Worm (Caenorhabditis elegans) whole organism, L1 larva: ENCODE data around the gene ldh-1.

Experiments used
- C04F5.9 ChIP-seq: sonication (generic microtip); optimal IDR thresholded peaks from 2 replicates; lab custom pipeline; 2016; ENCODE audit warnings: missing genetic modification characterization, missing compliant biosample characterization
- C16A3.4 ChIP-seq: fragments of 150-350 bp; optimal IDR thresholded peaks from 2 replicates; lab custom pipeline; 2014; ENCODE audit warnings: missing biosample characterization, missing genetic modification characterization
- C34B4.2 ChIP-seq: sonication (generic microtip); optimal IDR thresholded peaks from 2 replicates; lab custom pipeline; 2017; ENCODE audit warnings: mild to moderate bottlenecking, missing genetic modification characterization, missing compliant biosample characterization
- F16B12.6 ChIP-seq: fragments of 150-350 bp; optimal IDR thresholded peaks from 2 replicates; lab custom pipeline; 2014; ENCODE audit warnings: missing biosample characterization, missing genetic modification characterization
- Y116A8C.19 ChIP-seq: sonication (generic microtip); optimal IDR thresholded peaks from 2 replicates; lab custom pipeline; 2016; ENCODE audit warnings: missing compliant biosample characterization, missing genetic modification characterization, borderline replicate concordance
- aha-1 ChIP-seq: fragments of 150-350 bp; optimal IDR thresholded peaks from 2 replicates; lab custom pipeline; 2014; ENCODE audit warnings: missing biosample characterization, missing genetic modification characterization
- blmp-1 ChIP-seq: fragments of 150-350 bp; optimal IDR thresholded peaks from 2 replicates; lab custom pipeline; 2014; ENCODE audit warnings: missing biosample characterization, missing genetic modification characterization
- ceh-63 ChIP-seq: fragments of 200-800 bp; sonication (Bioruptor generic); optimal IDR thresholded peaks from 2 replicates; lab custom pipeline; 2018; ENCODE audit warnings: mild to moderate bottlenecking, missing genetic modification characterization, missing compliant biosample characterization
- ceh-82 ChIP-seq, 3 experiments: fragments of 150-350 bp in 1 of 3; sonication (generic microtip) in 2 of 3; optimal IDR thresholded peaks; 2 replicates each; lab custom pipeline; 2014 to 2017; ENCODE audit warnings: missing biosample characterization in 3 of 3, missing genetic modification characterization in 3 of 3
- ceh-90 ChIP-seq: sonication (generic microtip); optimal IDR thresholded peaks from 2 replicates; lab custom pipeline; 2016; ENCODE audit warnings: missing genetic modification characterization, missing compliant biosample characterization
- egl-13 ChIP-seq: sonication (generic microtip); optimal IDR thresholded peaks from 2 replicates; lab custom pipeline; 2016; ENCODE audit warnings: missing genotype, missing genetic modification reagents, missing genetic modification characterization, missing compliant biosample characterization
- elt-2 ChIP-seq: sonication (generic microtip); optimal IDR thresholded peaks from 2 replicates; lab custom pipeline; 2016; ENCODE audit warnings: missing genetic modification characterization, mild to moderate bottlenecking, inconsistent platforms, missing compliant biosample characterization, missing genetic modification reagents
- elt-3 ChIP-seq, 6 experiments: fragments of 150-350 bp in 1 of 6; sonication (generic microtip); optimal IDR thresholded peaks; 2 replicates each; lab custom pipeline; 2017 to 2018; ENCODE audit warnings: missing biosample characterization in 6 of 6, missing genetic modification characterization in 6 of 6, inconsistent platforms in 1 of 6
- ets-5 ChIP-seq: fragments of 200-800 bp; sonication (Bioruptor generic); IDR thresholded peaks from 2 replicates; pipeline ENCODE4 v1.3.6; 2022; ENCODE audit warnings: missing genetic modification characterization, missing compliant biosample characterization
- fkh-4 ChIP-seq: sonication (generic microtip); optimal IDR thresholded peaks from 2 replicates; lab custom pipeline; 2016; ENCODE audit warnings: missing compliant biosample characterization, missing genetic modification characterization, borderline replicate concordance
- fkh-8 ChIP-seq: sonication (generic microtip); optimal IDR thresholded peaks from 2 replicates; lab custom pipeline; 2016; ENCODE audit warnings: mild to moderate bottlenecking, missing genetic modification characterization, missing compliant biosample characterization
- fos-1 ChIP-seq: fragments of 150-350 bp; optimal IDR thresholded peaks from 2 replicates; lab custom pipeline; 2014; ENCODE audit warnings: missing biosample characterization, missing genetic modification characterization
- hlh-17 ChIP-seq: fragments of 200-800 bp; sonication (Bioruptor generic); optimal IDR thresholded peaks from 2 replicates; lab custom pipeline; 2018; ENCODE audit warnings: missing genetic modification characterization, mild to moderate bottlenecking, missing compliant biosample characterization, moderate library complexity, borderline replicate concordance
- hlh-4 ChIP-seq: sonication (generic microtip); optimal IDR thresholded peaks from 2 replicates; lab custom pipeline; 2016; ENCODE audit warnings: mild to moderate bottlenecking, missing genetic modification characterization, missing compliant biosample characterization
- hpl-2 ChIP-seq: fragments of 150-350 bp; optimal IDR thresholded peaks from 2 replicates; lab custom pipeline; 2014; ENCODE audit warnings: missing biosample characterization, missing genetic modification reagents, missing genetic modification characterization
- isw-1 ChIP-seq: fragments of 200-800 bp; sonication (Bioruptor generic); IDR thresholded peaks from 2 replicates; pipeline ENCODE4 v1.3.6; 2022; ENCODE audit warnings: missing genetic modification characterization, missing compliant biosample characterization
- jun-1 ChIP-seq: fragments of 150-350 bp; optimal IDR thresholded peaks from 2 replicates; lab custom pipeline; 2014; ENCODE audit warnings: missing biosample characterization, missing genetic modification reagents, missing genetic modification characterization
- lin-13 ChIP-seq: fragments of 150-350 bp; optimal IDR thresholded peaks from 2 replicates; lab custom pipeline; 2014; ENCODE audit warnings: missing biosample characterization, missing genetic modification reagents, missing genetic modification characterization
- lin-14 ChIP-seq: fragments of 200-800 bp; sonication (Bioruptor generic); optimal IDR thresholded peaks from 2 replicates; lab custom pipeline; 2018; ENCODE audit warnings: mild to moderate bottlenecking, missing genetic modification characterization, moderate library complexity, missing compliant biosample characterization
- lin-15B ChIP-seq: fragments of 150-350 bp; sonication (generic microtip); optimal IDR thresholded peaks from 3 replicates; lab custom pipeline; 2014; ENCODE audit warnings: missing biosample characterization, missing genetic modification characterization
- lin-35 ChIP-seq, 2 experiments: fragments of 150-350 bp; optimal IDR thresholded peaks; 2 replicates each; lab custom pipeline; 2014; ENCODE audit warnings: missing biosample characterization in 2 of 2, missing genetic modification characterization in 2 of 2, missing genetic modification reagents in 2 of 2
- lin-39 ChIP-seq: fragments of 150-350 bp; optimal IDR thresholded peaks from 2 replicates; lab custom pipeline; 2014; ENCODE audit warnings: missing biosample characterization, missing genetic modification reagents, missing genetic modification characterization
- lir-3 ChIP-seq: sonication (generic microtip); optimal IDR thresholded peaks from 2 replicates; lab custom pipeline; 2016; ENCODE audit warnings: mild to moderate bottlenecking, missing genetic modification characterization, moderate library complexity, missing compliant biosample characterization; ENCODE audit not compliant: poor library complexity
- lsy-2 ChIP-seq, 2 experiments: fragments of 150-350 bp; optimal IDR thresholded peaks; 2 replicates each; lab custom pipeline; 2014; ENCODE audit warnings: missing biosample characterization in 2 of 2, missing genetic modification characterization in 2 of 2
- mab-9 ChIP-seq: fragments of 200-800 bp; sonication (Bioruptor generic); IDR thresholded peaks from 2 replicates; pipeline ENCODE4 v1.3.6; 2022; ENCODE audit warnings: missing genetic modification reagents, missing genetic modification characterization, missing compliant biosample characterization
- mdl-1 ChIP-seq, 2 experiments: fragments of 150-350 bp; optimal IDR thresholded peaks; 2 replicates each; lab custom pipeline; 2014 to 2017; ENCODE audit warnings: missing biosample characterization in 2 of 2, missing genetic modification characterization in 2 of 2, inconsistent platforms in 1 of 2
- mep-1 ChIP-seq: fragments of 150-350 bp; optimal IDR thresholded peaks from 2 replicates; lab custom pipeline; 2014; ENCODE audit warnings: missing biosample characterization, missing genetic modification characterization
- nhr-237 ChIP-seq: fragments of 150-350 bp; optimal IDR thresholded peaks from 2 replicates; lab custom pipeline; 2014; ENCODE audit warnings: missing biosample characterization, missing genetic modification characterization
- nhr-47 ChIP-seq: sonication (generic microtip); optimal IDR thresholded peaks from 2 replicates; lab custom pipeline; 2016; ENCODE audit warnings: mild to moderate bottlenecking, missing genetic modification characterization, moderate library complexity, missing compliant biosample characterization
- nhr-76 ChIP-seq: sonication (generic microtip); optimal IDR thresholded peaks from 2 replicates; lab custom pipeline; 2017; ENCODE audit warnings: missing biosample characterization, missing genetic modification characterization
- nhr-84 ChIP-seq: sonication (generic microtip); optimal IDR thresholded peaks from 2 replicates; lab custom pipeline; 2017; ENCODE audit warnings: missing biosample characterization, missing genetic modification characterization
- pax-3 ChIP-seq: fragments of 200-800 bp; sonication (Bioruptor generic); optimal IDR thresholded peaks from 2 replicates; lab custom pipeline; 2018; ENCODE audit warnings: mild to moderate bottlenecking, missing genetic modification characterization, moderate library complexity, missing compliant biosample characterization
- rnt-1 ChIP-seq: sonication (generic microtip); optimal IDR thresholded peaks from 2 replicates; lab custom pipeline; 2016; ENCODE audit warnings: mild to moderate bottlenecking, missing genetic modification characterization, moderate library complexity, missing compliant biosample characterization
- sox-4 ChIP-seq: sonication (generic microtip); optimal IDR thresholded peaks from 2 replicates; lab custom pipeline; 2016; ENCODE audit warnings: missing genetic modification characterization, missing compliant biosample characterization
- sup-37 ChIP-seq: fragments of 200-800 bp; sonication (Bioruptor generic); optimal IDR thresholded peaks from 2 replicates; lab custom pipeline; 2018; ENCODE audit warnings: mild to moderate bottlenecking, missing genetic modification characterization, missing compliant biosample characterization
- swsn-7 ChIP-seq: sonication (generic microtip); optimal IDR thresholded peaks from 2 replicates; lab custom pipeline; 2016; ENCODE audit warnings: missing genetic modification characterization, missing compliant biosample characterization
- tbx-2 ChIP-seq: sonication (generic microtip); optimal IDR thresholded peaks from 2 replicates; lab custom pipeline; 2016; ENCODE audit warnings: missing genetic modification characterization, missing compliant biosample characterization
- unc-30 ChIP-seq: sonication (generic microtip); optimal IDR thresholded peaks from 2 replicates; lab custom pipeline; 2017; ENCODE audit warnings: missing biosample characterization, missing genetic modification characterization
- unc-86 ChIP-seq: sonication (generic microtip); optimal IDR thresholded peaks from 2 replicates; lab custom pipeline; 2016; ENCODE audit warnings: missing genetic modification characterization, missing compliant biosample characterization
- unc-98 ChIP-seq: fragments of 200-800 bp; sonication (Bioruptor generic); IDR thresholded peaks from 2 replicates; pipeline ENCODE4 v1.3.6; 2022; ENCODE audit warnings: missing genetic modification characterization, missing compliant biosample characterization
- vab-15 ChIP-seq: sonication (generic microtip); optimal IDR thresholded peaks from 2 replicates; lab custom pipeline; 2017; ENCODE audit warnings: missing genotype, mild to moderate bottlenecking, missing genetic modification characterization, missing compliant biosample characterization
- xbp-1 ChIP-seq: sonication (generic microtip); optimal IDR thresholded peaks from 2 replicates; lab custom pipeline; 2016; ENCODE audit warnings: missing genetic modification characterization, missing compliant biosample characterization
- zag-1 ChIP-seq: fragments of 150-350 bp; optimal IDR thresholded peaks from 2 replicates; lab custom pipeline; 2014; ENCODE audit warnings: missing biosample characterization, missing genetic modification characterization
- zip-4 ChIP-seq: fragments of 200-800 bp; sonication (Bioruptor generic); optimal IDR thresholded peaks from 2 replicates; lab custom pipeline; 2018; ENCODE audit warnings: mild to moderate bottlenecking, missing genetic modification characterization, moderate library complexity, missing compliant biosample characterization
- ztf-11 ChIP-seq, 2 experiments: sonication (generic microtip); optimal IDR thresholded peaks; 2 replicates each; lab custom pipeline; 2016 to 2017; ENCODE audit warnings: missing genetic modification characterization in 2 of 2, missing biosample characterization in 1 of 2, missing compliant biosample characterization in 1 of 2
- ztf-4 ChIP-seq: fragments of 150-350 bp; optimal IDR thresholded peaks from 2 replicates; lab custom pipeline; 2014; ENCODE audit warnings: missing biosample characterization, missing genetic modification characterization

ldh-1 gene

ce11 chrII:11756684-11757107 is 32.7 kb downstream of the ldh-1 start (continued):
- TF ChIP-seq nhr-237 (tag; lab: Kevin White, UChicago) (no peak), mab-9 (GFP tag; lab: Robert Waterston, UW) (peak; percentile 84), ets-5 (GFP tag; lab: Robert Waterston, UW) (no peak), xbp-1 (tag; lab: Kevin White, UChicago) (peak; percentile 14), lin-15B (tag; lab: Kevin White, UChicago) (no peak), mep-1 (peak; percentile 98), sox-4 (tag; lab: Kevin White, UChicago) (no peak), hlh-4 (no peak), nhr-84 (tag; lab: Kevin White, UChicago) (no peak), F16B12.6 (tag; lab: Kevin White, UChicago) (no peak), elt-2 (tag; lab: Kevin White, UChicago) (no peak), C16A3.4 (tag; lab: Kevin White, UChicago) (no peak), lin-39 (tag; lab: Kevin White, UChicago) (no peak), lsy-2 (tag; optimal IDR thresholded peaks at IDR 0.05; lab: Kevin White, UChicago) (peak in 1 of 2 experiments; percentile 86), zag-1 (tag; lab: Kevin White, UChicago) (no peak), fkh-8 (tag; lab: Kevin White, UChicago) (peak; percentile 82), ztf-4 (tag; lab: Kevin White, UChicago) (peak; percentile 81), unc-30 (tag; lab: Kevin White, UChicago) (no peak), fkh-4 (tag; lab: Kevin White, UChicago) (no peak), blmp-1 (tag; lab: Kevin White, UChicago) (no peak), vab-15 (tag; lab: Kevin White, UChicago) (no peak), unc-86 (tag; lab: Kevin White, UChicago) (peak; percentile 50), hpl-2 (GFP tag; lab: Kevin White, UChicago) (no peak), jun-1 (no peak), hlh-17 (GFP tag; lab: Kevin White, UChicago) (no peak), lin-13 (peak; percentile 28), lin-14 (GFP tag; lab: Kevin White, UChicago) (no peak), aha-1 (tag; lab: Kevin White, UChicago) (no peak), mdl-1 (tag; optimal IDR thresholded peaks at IDR 0.05; lab: Kevin White, UChicago) (peak in 1 of 2 experiments; percentile 4), Y116A8C.19 (no peak), isw-1 (GFP tag; lab: Robert Waterston, UW) (no peak), ceh-90 (tag; lab: Kevin White, UChicago) (no peak)

- TF ChIP-seq rnt-1 (tag; lab: Kevin White, UChicago), result peak; percentile 88
- TF ChIP-seq C04F5.9 (tag; lab: Kevin White, UChicago), result peak; percentile 36
- peak; percentile 100 for TF ChIP-seq mab-9 (GFP tag; lab: Robert Waterston, UW)
- peak; percentile 75 for TF ChIP-seq ceh-63
- peak; percentile 84 for TF ChIP-seq sox-4 (tag; lab: Kevin White, UChicago)
- TF ChIP-seq ceh-82 (tag; optimal IDR thresholded peaks at IDR 0.05; lab: Kevin White, UChicago), result peak; percentile 65 to 81 (median 69)
- peak; percentile 89 for TF ChIP-seq unc-86 (tag; lab: Kevin White, UChicago)
- peak; percentile 76 for TF ChIP-seq zip-4
- TF ChIP-seq mdl-1 (tag; optimal IDR thresholded peaks at IDR 0.05; lab: Kevin White, UChicago), result peak in 1 of 2 experiments; percentile 61
- peak; percentile 37 for TF ChIP-seq fkh-4 (tag; lab: Kevin White, UChicago)
- TF ChIP-seq nhr-76, result peak; percentile 27
- peak; percentile 90 for TF ChIP-seq pax-3
- TF ChIP-seq sup-37 (GFP tag; lab: Kevin White, UChicago), result peak; percentile 77
- peak; percentile 63 for TF ChIP-seq fos-1 (tag; lab: Kevin White, UChicago)
- peak; percentile 92 for TF ChIP-seq egl-13
- TF ChIP-seq jun-1, result peak; percentile 90
- TF ChIP-seq lir-3 (tag; lab: Kevin White, UChicago), result peak; percentile 64
- peak; percentile 96 for TF ChIP-seq nhr-47 (tag; lab: Kevin White, UChicago)
- TF ChIP-seq swsn-7 (tag; lab: Kevin White, UChicago), result peak; percentile 95
- TF ChIP-seq unc-98 (GFP tag; lab: Robert Waterston, UW), result peak; percentile 99
- peak in 2 of 6 experiments; percentile 63 to 86 for TF ChIP-seq elt-3 (tag; optimal IDR thresholded peaks at IDR 0.05; lab: Kevin White, UChicago)
- TF ChIP-seq C34B4.2 (tag; lab: Kevin White, UChicago), result peak; percentile 86
- peak; percentile 31 to 78 for TF ChIP-seq lin-35 (GFP tag; optimal IDR thresholded peaks at IDR 0.05; lab: Kevin White, UChicago)
- peak in 1 of 2 experiments; percentile 78 for TF ChIP-seq ztf-11 (tag; optimal IDR thresholded peaks at IDR 0.05; lab: Kevin White, UChicago)
- peak; percentile 84 for TF ChIP-seq tbx-2
Measured at ce11 chrII:11759277-11759676, 35.3 kb downstream of the ldh-1 start, which contains the start of the genes F44E5.4 and F44E5.5. F44E5.4 (minus strand) TSS chrII:11759311. F44E5.5 (plus strand) TSS chrII:11759662.
